Worm (Caenorhabditis elegans): ENCODE results near the gene frpr-15.

DNA sequence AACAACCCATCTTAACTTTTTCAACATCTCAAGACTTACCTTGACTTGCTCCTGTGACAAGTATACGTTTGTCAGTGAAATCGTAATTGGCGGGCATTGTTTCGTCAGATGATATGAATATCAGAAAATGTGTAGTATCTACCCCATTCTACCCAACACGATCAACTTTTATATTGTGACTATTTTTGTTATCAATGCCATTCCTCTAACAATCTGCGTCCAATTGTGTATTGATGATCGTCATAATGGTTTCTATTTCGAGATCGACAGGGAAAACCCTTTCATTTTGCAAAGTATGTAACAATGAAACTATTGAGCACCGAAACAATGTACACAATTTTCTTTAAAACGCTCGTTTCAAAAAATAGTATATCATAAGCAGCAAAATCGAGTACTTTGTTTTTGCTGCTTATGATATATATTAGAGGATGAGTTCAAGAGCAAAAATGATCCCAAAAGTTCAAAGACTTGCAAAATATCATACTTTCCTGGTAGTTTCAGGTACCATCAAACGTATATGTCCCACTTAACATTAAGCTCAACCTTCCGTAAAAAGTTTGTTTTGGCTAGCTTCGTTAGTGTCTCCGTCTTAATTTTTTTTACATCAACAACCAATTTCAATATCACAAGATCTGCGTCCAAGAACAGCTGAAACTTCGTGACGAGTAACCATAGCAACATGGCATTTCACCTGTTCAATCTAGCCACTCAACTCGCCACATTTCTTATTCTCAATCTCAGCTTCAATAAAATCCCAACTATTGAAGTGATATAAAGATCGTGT, 53.8 kb downstream of the frpr-15 start, which contains the start of the genes dhs-21 and xbx-9:
- TF ChIP-seq lin-40 (tag; optimal IDR thresholded peaks at IDR 0.05) (no peak), B0261.1 (tag; optimal IDR thresholded peaks at IDR 0.05) (no peak), nfyb-1 (GFP tag; IDR thresholded peaks at IDR 0.05) (no peak)
